Worm (Caenorhabditis elegans) whole organism, L3 larva: ENCODE measurements around the gene ZK355.3.

Source experiments
- R02D3.7 ChIP-seq: fragments of 150-350 bp; optimal IDR thresholded peaks from 2 replicates; lab custom pipeline; 2014; ENCODE audit warnings: missing biosample characterization, missing genetic modification characterization
- ZK546.5 ChIP-seq: sonication (generic microtip); optimal IDR thresholded peaks from 2 replicates; lab custom pipeline; 2017; ENCODE audit warnings: missing biosample characterization, missing genetic modification characterization
- aly-2 ChIP-seq: fragments of 150-350 bp; optimal IDR thresholded peaks from 2 replicates; lab custom pipeline; 2014; ENCODE audit warnings: missing biosample characterization, missing genetic modification characterization
- ama-1 ChIP-seq: fragments of 150-350 bp; optimal IDR thresholded peaks from 2 replicates; lab custom pipeline; 2018
- ceh-16 ChIP-seq: sonication (generic microtip); optimal IDR thresholded peaks from 2 replicates; lab custom pipeline; 2017; ENCODE audit warnings: missing biosample characterization, missing genetic modification characterization
- ceh-28 ChIP-seq: fragments of 150-350 bp; optimal IDR thresholded peaks from 2 replicates; lab custom pipeline; 2014; ENCODE audit warnings: missing biosample characterization, missing genetic modification reagents, missing genetic modification characterization
- ceh-82 ChIP-seq: fragments of 150-350 bp; optimal IDR thresholded peaks from 2 replicates; lab custom pipeline; 2014; ENCODE audit warnings: missing biosample characterization, missing genetic modification characterization
- ceh-9 ChIP-seq: sonication (generic microtip); optimal IDR thresholded peaks from 2 replicates; lab custom pipeline; 2018; ENCODE audit warnings: missing biosample characterization, missing genetic modification characterization
- daf-12 ChIP-seq: fragments of 150-350 bp; optimal IDR thresholded peaks from 2 replicates; lab custom pipeline; 2014; ENCODE audit warnings: missing biosample characterization, missing genetic modification reagents, missing genetic modification characterization
- egl-27 ChIP-seq: sonication (generic microtip); optimal IDR thresholded peaks from 4 replicates; lab custom pipeline; 2017; ENCODE audit warnings: missing biosample characterization, missing genetic modification reagents, missing genetic modification characterization
- egl-5 ChIP-seq: fragments of 150-350 bp; optimal IDR thresholded peaks from 2 replicates; lab custom pipeline; 2017; ENCODE audit warnings: missing biosample characterization, missing genetic modification reagents, missing genetic modification characterization, inconsistent platforms
- elt-3 ChIP-seq, 3 experiments: fragments of 150-350 bp in 1 of 3; sonication (generic microtip) in 2 of 3; optimal IDR thresholded peaks; 2 replicates in 2 of 3; 4 replicates in 1 of 3; lab custom pipeline; 2014 to 2017; ENCODE audit warnings: missing biosample characterization in 3 of 3, missing genetic modification characterization in 3 of 3
- eor-1 ChIP-seq, 2 experiments: fragments of 150-350 bp; optimal IDR thresholded peaks; 2 replicates each; lab custom pipeline; 2014 to 2018; ENCODE audit warnings: missing biosample characterization in 2 of 2, missing genetic modification characterization in 2 of 2
- fkh-10 ChIP-seq: sonication (generic microtip); optimal IDR thresholded peaks from 2 replicates; lab custom pipeline; 2017; ENCODE audit warnings: missing biosample characterization, missing genetic modification reagents, missing genetic modification characterization
- fos-1 ChIP-seq: fragments of 150-350 bp; optimal IDR thresholded peaks from 2 replicates; lab custom pipeline; 2014; ENCODE audit warnings: missing biosample characterization, missing genetic modification characterization
- hmg-11 ChIP-seq: sonication (generic microtip); optimal IDR thresholded peaks from 2 replicates; lab custom pipeline; 2016; ENCODE audit warnings: missing genetic modification characterization, missing compliant biosample characterization
- jun-1 ChIP-seq: fragments of 150-350 bp; optimal IDR thresholded peaks from 2 replicates; lab custom pipeline; 2014; ENCODE audit warnings: missing biosample characterization, missing genetic modification reagents, missing genetic modification characterization
- lin-15B ChIP-seq: fragments of 150-350 bp; optimal IDR thresholded peaks from 2 replicates; lab custom pipeline; 2014; ENCODE audit warnings: missing biosample characterization, missing genetic modification characterization
- mdl-1 ChIP-seq: fragments of 150-350 bp; optimal IDR thresholded peaks from 2 replicates; lab custom pipeline; 2014; ENCODE audit warnings: missing biosample characterization, missing genetic modification characterization
- mml-1 ChIP-seq: fragments of 150-350 bp; sonication (generic microtip); optimal IDR thresholded peaks from 3 replicates; lab custom pipeline; 2014; ENCODE audit warnings: missing biosample characterization, missing genetic modification characterization
- nfya-1 ChIP-seq: sonication (generic microtip); optimal IDR thresholded peaks from 2 replicates; lab custom pipeline; 2017; ENCODE audit warnings: missing genetic modification characterization, mild to moderate bottlenecking, missing compliant biosample characterization, antibody characterized with exemption, moderate library complexity; ENCODE audit not compliant: insufficient read depth
- nhr-11 ChIP-seq: fragments of 150-350 bp; optimal IDR thresholded peaks from 2 replicates; lab custom pipeline; 2014; ENCODE audit warnings: missing biosample characterization, missing genetic modification characterization
- nhr-23 ChIP-seq: fragments of 150-350 bp; optimal IDR thresholded peaks from 2 replicates; lab custom pipeline; 2014; ENCODE audit warnings: missing biosample characterization, missing genetic modification reagents, missing genetic modification characterization
- nhr-25 ChIP-seq: sonication (generic microtip); optimal IDR thresholded peaks from 2 replicates; lab custom pipeline; 2017; ENCODE audit warnings: missing biosample characterization, missing genetic modification characterization
- nhr-28 ChIP-seq: fragments of 150-350 bp; optimal IDR thresholded peaks from 2 replicates; lab custom pipeline; 2014; ENCODE audit warnings: missing biosample characterization, missing genetic modification characterization
- nhr-43 ChIP-seq: sonication (generic microtip); optimal IDR thresholded peaks from 2 replicates; lab custom pipeline; 2016; ENCODE audit warnings: mild to moderate bottlenecking, missing genetic modification characterization, missing compliant biosample characterization; ENCODE audit not compliant: poor library complexity, severe bottlenecking
- nhr-67 ChIP-seq: fragments of 150-350 bp; optimal IDR thresholded peaks from 2 replicates; lab custom pipeline; 2014; ENCODE audit warnings: missing biosample characterization, missing genetic modification characterization
- nhr-76 ChIP-seq: fragments of 150-350 bp; sonication (generic microtip); optimal IDR thresholded peaks from 5 replicates; lab custom pipeline; 2014; ENCODE audit warnings: missing biosample characterization, missing genetic modification characterization
- pha-4 ChIP-seq: fragments of 150-350 bp; optimal IDR thresholded peaks from 2 replicates; lab custom pipeline; 2014; ENCODE audit warnings: missing biosample characterization, missing genetic modification reagents, missing genetic modification characterization
- skn-1 ChIP-seq: fragments of 150-350 bp; optimal IDR thresholded peaks from 2 replicates; lab custom pipeline; 2014; ENCODE audit warnings: missing biosample characterization, missing genetic modification characterization
- snpc-4 ChIP-seq: fragments of 150-350 bp; optimal IDR thresholded peaks from 2 replicates; lab custom pipeline; 2014; ENCODE audit warnings: missing biosample characterization, missing genetic modification characterization
- tbx-2 ChIP-seq: sonication (generic microtip); optimal IDR thresholded peaks from 2 replicates; lab custom pipeline; 2016; ENCODE audit warnings: mild to moderate bottlenecking, missing genetic modification characterization, missing compliant biosample characterization
- unc-39 ChIP-seq: sonication (generic microtip); optimal IDR thresholded peaks from 4 replicates; lab custom pipeline; 2017; ENCODE audit warnings: missing biosample characterization, missing genetic modification characterization
- ztf-11 ChIP-seq: fragments of 150-350 bp; optimal IDR thresholded peaks from 2 replicates; lab custom pipeline; 2014; ENCODE audit warnings: missing biosample characterization, missing genetic modification characterization
- ztf-4 ChIP-seq: fragments of 150-350 bp; optimal IDR thresholded peaks from 2 replicates; lab custom pipeline; 2014; ENCODE audit warnings: missing biosample characterization, missing genetic modification characterization

The ZK355.3 gene

DNA sequence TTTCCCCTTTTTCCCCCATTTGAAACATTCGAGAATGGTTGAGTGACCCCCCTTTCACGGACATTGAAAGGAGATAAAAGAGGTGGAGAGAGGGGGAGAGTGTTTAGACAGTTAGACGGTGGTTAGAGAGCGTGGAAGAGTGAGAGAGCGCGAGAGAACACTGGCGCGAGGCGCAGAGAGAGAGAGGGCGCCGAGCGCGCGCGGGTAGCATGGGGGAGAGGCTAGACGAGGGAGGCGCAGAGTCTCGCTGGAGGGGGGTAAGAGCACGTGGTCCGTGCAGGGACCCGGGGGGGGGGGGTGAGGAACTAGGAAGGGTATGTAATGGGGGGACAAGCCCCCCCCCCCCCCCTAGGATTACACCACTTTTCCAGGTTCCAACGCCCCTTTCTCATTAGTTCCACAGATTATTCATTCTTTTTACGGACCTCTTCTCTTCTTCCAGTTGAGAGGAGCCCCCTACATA is 46.5 kb upstream of the ZK355.3 start (continued):
- TF ChIP-seq ceh-82: peak; percentile 87
- TF ChIP-seq nfya-1 (tag; lab: Kevin White, UChicago): peak; percentile 95
- peak; percentile 82 for TF ChIP-seq ama-1
- TF ChIP-seq ztf-4: no peak
- TF ChIP-seq nhr-11: peak; percentile 81
- TF ChIP-seq lin-15B (tag; lab: Kevin White, UChicago): peak; percentile 63
- peak; percentile 69 for TF ChIP-seq fkh-10
- peak in 1 of 2 experiments; percentile 83 for TF ChIP-seq eor-1 (tag; optimal IDR thresholded peaks at IDR 0.05; lab: Kevin White, UChicago)
- peak; percentile 97 for TF ChIP-seq pha-4 (tag; lab: Kevin White, UChicago)
- TF ChIP-seq egl-27 (tag; lab: Kevin White, UChicago): peak; percentile 87
- no peak for TF ChIP-seq ztf-11 (tag; lab: Kevin White, UChicago)
- peak; percentile 59 for TF ChIP-seq skn-1
- TF ChIP-seq nhr-23: peak; percentile 97
- no peak for TF ChIP-seq mml-1 (tag; lab: Kevin White, UChicago)

DNA sequence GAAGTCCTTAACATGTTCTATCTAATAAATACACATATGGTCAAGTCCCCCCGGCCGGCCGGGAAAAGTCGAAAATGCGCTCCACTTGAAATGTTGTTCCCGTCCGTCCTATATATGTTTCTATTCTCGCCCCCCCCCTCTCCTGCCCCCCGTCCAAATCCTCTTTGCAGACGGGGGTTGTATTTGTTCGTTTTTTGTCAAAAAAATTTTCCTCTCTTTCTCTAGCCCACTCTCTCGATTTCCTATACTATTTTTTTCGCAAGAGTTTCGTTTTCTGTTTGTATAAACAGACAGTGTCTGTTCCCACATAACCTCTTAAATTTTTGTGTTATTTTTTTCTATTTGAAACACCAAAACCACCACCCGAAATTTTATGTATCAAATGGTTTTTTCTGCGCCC is 39.6 kb upstream of the ZK355.3 start:
- no peak for TF ChIP-seq R02D3.7
- TF ChIP-seq egl-5: no peak
- TF ChIP-seq pha-4 (tag; lab: Kevin White, UChicago): peak; percentile 95
- peak; percentile 10 for TF ChIP-seq nfya-1 (tag; lab: Kevin White, UChicago)
- TF ChIP-seq lin-15B (tag; lab: Kevin White, UChicago): no peak
- no peak for TF ChIP-seq ceh-9 (tag; lab: Kevin White, UChicago)
- TF ChIP-seq aly-2 (tag; lab: Kevin White, UChicago): no peak
- no peak for TF ChIP-seq daf-12 (tag; lab: Kevin White, UChicago)
- TF ChIP-seq mdl-1: no peak
- no peak for TF ChIP-seq ZK546.5 (tag; lab: Kevin White, UChicago)

ce11 chrII:2966350-2966749 is 38.9 kb upstream of the ZK355.3 start:
- TF ChIP-seq nhr-67 (tag; lab: Kevin White, UChicago) (no peak), hmg-11 (no peak), daf-12 (tag; lab: Kevin White, UChicago) (no peak), ZK546.5 (tag; lab: Kevin White, UChicago) (no peak), unc-39 (tag; lab: Kevin White, UChicago) (no peak), fkh-10 (no peak), ceh-28 (tag; lab: Kevin White, UChicago) (no peak), elt-3 (tag; optimal IDR thresholded peaks at IDR 0.05; lab: Kevin White, UChicago) (no peak), nhr-11 (no peak), nhr-43 (tag; lab: Kevin White, UChicago) (no peak), nfya-1 (tag; lab: Kevin White, UChicago) (no peak)

ce11 chrII:2965215-2965998 is 38.0 kb upstream of the ZK355.3 start:
- no peak for TF ChIP-seq nhr-25
- no peak for TF ChIP-seq eor-1 (tag; optimal IDR thresholded peaks at IDR 0.05; lab: Kevin White, UChicago)
- no peak for TF ChIP-seq ceh-28 (tag; lab: Kevin White, UChicago)
- no peak for TF ChIP-seq snpc-4
- no peak for TF ChIP-seq ceh-16
- no peak for TF ChIP-seq ztf-4
- TF ChIP-seq nhr-23: no peak
- TF ChIP-seq tbx-2 (tag; lab: Kevin White, UChicago): no peak
- TF ChIP-seq, all 47 proteins: peak for 0

- TF ChIP-seq nhr-28 (tag; lab: Kevin White, UChicago) (no peak), hmg-11 (no peak), fos-1 (tag; lab: Kevin White, UChicago) (no peak), mdl-1 (no peak), jun-1 (tag; lab: Kevin White, UChicago) (no peak), skn-1 (no peak), nhr-76 (tag; lab: Kevin White, UChicago) (no peak), fkh-10 (no peak)
These were observed 36.2 kb upstream of the ZK355.3 start for ce11 chrII:2963619-2964018.
